Worm (Caenorhabditis elegans) whole organism, early embryonic: ENCODE measurements around the gene ify-1.

Source experiments
- ama-1 ChIP-seq: fragments of 150-350 bp; optimal IDR thresholded peaks from 2 replicates; lab custom pipeline; 2014
- ceh-36 ChIP-seq: sonication (generic microtip); optimal IDR thresholded peaks from 2 replicates; lab custom pipeline; 2016; ENCODE audit warnings: missing genetic modification characterization, inconsistent platforms, missing compliant biosample characterization
- flt-1 ChIP-seq: fragments of 200-800 bp; sonication (Bioruptor generic); IDR thresholded peaks from 2 replicates; pipeline ENCODE4 v1.3.6; 2022; ENCODE audit warnings: missing genetic modification characterization, missing compliant biosample characterization
- pes-1 ChIP-seq: fragments of 200-800 bp; sonication (Bioruptor generic); IDR thresholded peaks from 2 replicates; pipeline ENCODE4 v1.3.6; 2022; ENCODE audit warnings: missing genetic modification reagents, missing genetic modification characterization, missing compliant biosample characterization
- sea-1 ChIP-seq: fragments of 200-800 bp; sonication (Bioruptor generic); conservative IDR thresholded peaks from 2 replicates; pipeline ENCODE4 v1.3.6; 2022; ENCODE audit warnings: missing genetic modification characterization, missing compliant biosample characterization
- tbx-11 ChIP-seq: fragments of 200-800 bp; sonication (Bioruptor generic); IDR thresholded peaks from 2 replicates; pipeline ENCODE4 v1.3.6; 2022; ENCODE audit warnings: missing genetic modification characterization, missing compliant biosample characterization

DNA sequence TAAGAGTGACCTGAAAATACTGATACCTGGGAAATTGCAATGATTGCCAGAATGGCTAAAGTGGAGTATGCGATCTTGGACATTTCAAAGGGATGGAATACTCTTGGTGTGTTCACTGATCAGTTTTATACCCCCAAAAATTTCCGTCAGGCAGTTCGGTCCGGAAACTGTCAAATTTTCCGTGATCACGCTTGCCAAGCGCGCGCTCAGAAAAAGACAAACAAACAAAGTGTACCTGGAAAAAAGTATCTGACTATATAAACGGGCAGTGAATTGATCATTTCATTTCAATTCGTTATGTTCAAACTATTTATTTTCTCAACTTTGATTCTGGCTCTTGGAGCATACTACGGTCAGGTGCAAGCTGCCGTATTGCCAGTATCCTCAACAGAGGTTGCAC, 46.7 kb upstream of the ify-1 start, which contains the start of the genes idpb-3 and idpb-1:
- no peak for TF ChIP-seq sea-1 (GFP tag; lab: Robert Waterston, UW)
- no peak for TF ChIP-seq flt-1 (GFP tag; lab: Robert Waterston, UW)
- TF ChIP-seq ama-1, result no peak
- no peak for TF ChIP-seq ceh-36 (tag; lab: Kevin White, UChicago)
- no peak for TF ChIP-seq pes-1 (GFP tag; lab: Robert Waterston, UW)
- no peak for TF ChIP-seq tbx-11 (GFP tag; lab: Robert Waterston, UW)
